Fruit fly (Drosophila melanogaster) whole organism, wandering third instar larva: ENCODE results near the gene CG15725.
A peak's percentile ranks its signal among the peaks of the same experiment; 100 is the strongest.

Experiments used
- Mio ChIP-seq: sonication (Bioruptor generic); optimal IDR thresholded peaks from 2 replicates; lab custom pipeline; 2016; ENCODE audit warnings: missing biosample characterization, missing genetic modification characterization
- brk ChIP-seq: fragments of 200-800 bp; sonication (Bioruptor generic); optimal IDR thresholded peaks from 2 replicates; lab custom pipeline; 2016; ENCODE audit warnings: missing biosample characterization, mild to moderate bottlenecking, missing genetic modification characterization

The CG15725 gene

DNA sequence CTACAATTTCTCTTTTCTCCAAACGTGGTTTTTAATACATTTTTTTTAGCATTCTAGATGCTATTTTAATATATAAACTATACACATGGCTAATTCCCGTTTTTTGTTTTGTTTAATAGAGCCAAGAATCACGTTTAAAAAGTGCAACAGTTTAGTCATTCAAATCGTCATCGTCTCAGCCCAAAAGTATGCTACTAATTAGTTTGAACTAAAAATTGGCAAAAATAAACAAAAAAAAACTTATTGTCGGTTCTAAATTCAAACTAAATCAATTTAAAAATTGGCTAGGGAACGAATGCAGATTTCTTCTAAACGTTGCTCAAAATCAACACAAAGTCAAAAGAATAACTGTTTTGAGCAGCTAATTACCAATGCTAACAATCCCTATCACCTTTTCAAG, 51.4 kb downstream of the CG15725 start:
- no peak for TF ChIP-seq Mio (GFP tag; lab: Kevin White, UChicago)
- peak; percentile 8 for TF ChIP-seq brk (GFP tag; lab: Kevin White, UChicago)
